Worm (Caenorhabditis elegans) whole organism, L4 larva: ENCODE measurements around the gene inpp-5K.

Experiments used
- ceh-32 ChIP-seq: sonication (generic microtip); optimal IDR thresholded peaks from 2 replicates; lab custom pipeline; 2016; ENCODE audit warnings: mild to moderate bottlenecking, missing genetic modification characterization, missing compliant biosample characterization; ENCODE audit not compliant: poor library complexity
- egl-27 ChIP-seq: sonication (generic microtip); optimal IDR thresholded peaks from 3 replicates; lab custom pipeline; 2017; ENCODE audit warnings: missing biosample characterization, missing genetic modification reagents, missing genetic modification characterization
- nhr-28 ChIP-seq: fragments of 150-350 bp; optimal IDR thresholded peaks from 2 replicates; lab custom pipeline; 2014; ENCODE audit warnings: missing biosample characterization, missing genetic modification characterization
- skn-1 ChIP-seq: fragments of 150-350 bp; optimal IDR thresholded peaks from 2 replicates; lab custom pipeline; 2014; ENCODE audit warnings: missing biosample characterization, missing genetic modification characterization

- no peak for TF ChIP-seq skn-1 (tag; lab: Kevin White, UChicago)
- TF ChIP-seq egl-27 (tag; lab: Kevin White, UChicago) = no peak
- TF ChIP-seq ceh-32 (tag; lab: Kevin White, UChicago) = no peak
- peak; percentile 33 for TF ChIP-seq nhr-28 (tag; lab: Kevin White, UChicago)
Observed at ce11 chrIII:8109459-8110057, 51.6 kb downstream of the inpp-5K start.
